Fruit fly (Drosophila melanogaster) whole organism, embryonic: ENCODE measurements around the gene Jon99Fii.

Source experiments
- CG11456 ChIP-seq: fragments of 200-800 bp; sonication (Bioruptor generic); IDR thresholded peaks from 3 replicates; pipeline ENCODE4 v1.3.6; 2022; ENCODE audit warnings: missing biosample characterization, missing genetic modification characterization
- CkIIα-i1 ChIP-seq: fragments of 200-800 bp; sonication (Bioruptor generic); IDR thresholded peaks from 2 replicates; pipeline ENCODE4 v1.3.6; 2022; ENCODE audit warnings: missing biosample characterization, missing genetic modification characterization
- HLHmδ ChIP-seq: fragments of 200-800 bp; sonication (Bioruptor generic); optimal IDR thresholded peaks from 2 replicates; lab custom pipeline; 2018; ENCODE audit warnings: missing biosample characterization, mild to moderate bottlenecking, missing genetic modification characterization, moderate library complexity
- NFAT ChIP-seq: fragments of 200-800 bp; sonication (Bioruptor generic); IDR thresholded peaks from 2 replicates; pipeline ENCODE4 v1.3.6; 2022; ENCODE audit warnings: missing biosample characterization, missing genetic modification characterization
- Vsx1 ChIP-seq: fragments of 200-800 bp; sonication (Bioruptor generic); optimal IDR thresholded peaks from 2 replicates; lab custom pipeline; 2017; ENCODE audit warnings: missing biosample characterization, mild to moderate bottlenecking, missing genetic modification characterization, missing genetic modification reagents
- en ChIP-seq: fragments of 200-800 bp; sonication (Bioruptor generic); optimal IDR thresholded peaks from 2 replicates; lab custom pipeline; 2016; ENCODE audit warnings: missing biosample characterization, missing genetic modification characterization
- zf30C ChIP-seq: fragments of 200-800 bp; sonication (Bioruptor generic); optimal IDR thresholded peaks from 3 replicates; lab custom pipeline; 2018; ENCODE audit warnings: missing biosample characterization, mild to moderate bottlenecking, missing genetic modification characterization

DNA sequence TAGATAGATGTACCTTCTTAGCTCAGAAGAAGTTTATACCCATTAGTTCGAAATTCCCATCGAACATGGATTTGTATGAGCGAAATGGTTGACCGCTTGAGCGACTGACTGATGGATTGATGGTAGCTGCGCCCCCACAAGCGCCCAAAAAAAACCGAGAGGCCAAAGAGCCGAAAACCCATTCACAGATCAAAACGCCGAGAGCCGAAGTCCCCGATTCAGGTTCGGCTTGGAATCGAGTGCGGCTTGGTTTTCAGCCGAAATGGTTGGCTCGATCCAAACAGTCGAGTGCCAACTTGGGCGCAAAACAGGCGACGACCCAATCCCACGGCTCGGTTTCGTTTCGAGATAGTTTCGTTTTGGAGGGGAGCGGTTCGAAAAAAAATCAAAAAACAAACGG lies 27.5 kb downstream of the Jon99Fii start:
- TF ChIP-seq HLHmδ (GFP tag; lab: Kevin White, UChicago), result no peak
- TF ChIP-seq CkIIα-i1, result no peak
- TF ChIP-seq en (GFP tag; lab: Kevin White, UChicago), result no peak
- TF ChIP-seq NFAT (GFP tag; lab: Robert Waterston, UW), result no peak
- TF ChIP-seq zf30C (GFP tag; lab: Kevin White, UChicago), result no peak
- no peak for TF ChIP-seq Vsx1 (GFP tag; lab: Kevin White, UChicago)
- TF ChIP-seq CG11456, result no peak
